Fruit fly (Drosophila melanogaster): ENCODE data around the gene hemo.

Gene hemo

dm6 chr3R:18565073-18565472 lies at the start of gene hemo, which contains the start of gene CG43210:
TSS of gene hemo (minus strand) at chr3R:18565173.
TSS of gene CG43210 (minus strand) at chr3R:18565173.
- TF ChIP-seq pdm3 (GFP tag; optimal IDR thresholded peaks at IDR 0.05) (no peak), lz (GFP tag; optimal IDR thresholded peaks at IDR 0.05) (no peak), CG10631 (GFP tag; optimal IDR thresholded peaks at IDR 0.05) (peak; percentile 13)

dm6 chr3R:18598391-18598790 lies 33.4 kb upstream of the hemo start, which contains the start of gene Tssk:
TSS of gene Tssk (plus strand) at chr3R:18598691.
- no peak for TF ChIP-seq Blimp-1 (GFP tag; optimal IDR thresholded peaks at IDR 0.05)
- no peak for TF ChIP-seq acj6 (GFP tag; optimal IDR thresholded peaks at IDR 0.05)
- no peak for TF ChIP-seq Smox (GFP tag; optimal IDR thresholded peaks at IDR 0.05)
- no peak for TF ChIP-seq CG15336 (GFP tag; IDR thresholded peaks at IDR 0.05)
- no peak for TF ChIP-seq fd85E (GFP tag; optimal IDR thresholded peaks at IDR 0.05)
- TF ChIP-seq achi (GFP tag; optimal IDR thresholded peaks at IDR 0.05) = no peak
- TF ChIP-seq esn (GFP tag; optimal IDR thresholded peaks at IDR 0.05) = no peak
- TF ChIP-seq salr (GFP tag; optimal IDR thresholded peaks at IDR 0.05) = no peak
- TF ChIP-seq topi (GFP tag; optimal IDR thresholded peaks at IDR 0.05) = no peak
- no peak for TF ChIP-seq CG34406 (GFP tag; optimal IDR thresholded peaks at IDR 0.05)
- no peak for TF ChIP-seq CG11902 (GFP tag; optimal IDR thresholded peaks at IDR 0.05)
- TF ChIP-seq net (GFP tag; optimal IDR thresholded peaks at IDR 0.05) = no peak
- no peak for TF ChIP-seq CG6792 (GFP tag; optimal IDR thresholded peaks at IDR 0.05)
- TF ChIP-seq CG6808 (GFP tag; optimal IDR thresholded peaks at IDR 0.05) = no peak
- no peak for TF ChIP-seq CG10669 (GFP tag; optimal IDR thresholded peaks at IDR 0.05)
- no peak for TF ChIP-seq CG3032 (tag; optimal IDR thresholded peaks at IDR 0.05)

- TF ChIP-seq lz (GFP tag; optimal IDR thresholded peaks at IDR 0.05) (no peak), achi (GFP tag; optimal IDR thresholded peaks at IDR 0.05) (no peak), salr (GFP tag; optimal IDR thresholded peaks at IDR 0.05) (no peak), svp (GFP tag) (no peak), topi (GFP tag; optimal IDR thresholded peaks at IDR 0.05) (no peak), acj6 (GFP tag; optimal IDR thresholded peaks at IDR 0.05) (no peak), CG11294 (GFP tag; IDR thresholded peaks at IDR 0.05) (no peak), esn (GFP tag; optimal IDR thresholded peaks at IDR 0.05) (no peak), fkh (GFP tag; optimal IDR thresholded peaks at IDR 0.05) (no peak), Ets21C (GFP tag; optimal IDR thresholded peaks at IDR 0.05) (no peak), CG6808 (GFP tag; optimal IDR thresholded peaks at IDR 0.05) (no peak), Eip93F (GFP tag; optimal IDR thresholded peaks at IDR 0.05) (no peak), Sox14 (GFP tag; optimal IDR thresholded peaks at IDR 0.05) (no peak), CG8119 (GFP tag; IDR thresholded peaks at IDR 0.05) (no peak)
Observed at dm6 chr3R:18590754-18591153, 25.8 kb upstream of the hemo start, which contains the start of gene qin. TSS of gene qin (plus strand) at chr3R:18591027.

dm6 chr3R:18585259-18585858 lies 20.4 kb upstream of the hemo start:
- TF ChIP-seq fd59A (GFP tag; optimal IDR thresholded peaks at IDR 0.05) (no peak), esn (GFP tag; optimal IDR thresholded peaks at IDR 0.05) (no peak), OdsH (GFP tag; optimal IDR thresholded peaks at IDR 0.05) (no peak), Hr39 (GFP tag; optimal IDR thresholded peaks at IDR 0.05) (peak; percentile 45), Eip78C (GFP tag) (no peak), CG3919 (GFP tag; optimal IDR thresholded peaks at IDR 0.05) (peak; percentile 38), Sox102F (GFP tag; optimal IDR thresholded peaks at IDR 0.05) (no peak), CG11294 (GFP tag; IDR thresholded peaks at IDR 0.05) (no peak), CG6276 (GFP tag; optimal IDR thresholded peaks at IDR 0.05) (no peak), dac (GFP tag; optimal IDR thresholded peaks at IDR 0.05) (no peak), Eip75B (GFP tag; optimal IDR thresholded peaks at IDR 0.05) (no peak), net (GFP tag; optimal IDR thresholded peaks at IDR 0.05) (peak; percentile 53), Smox (GFP tag; optimal IDR thresholded peaks at IDR 0.05) (peak; percentile 39), CG15336 (GFP tag; IDR thresholded peaks at IDR 0.05) (peak; percentile 68), cyc (GFP tag; optimal IDR thresholded peaks at IDR 0.05) (no peak), fkh (GFP tag; optimal IDR thresholded peaks at IDR 0.05) (peak; percentile 56), CG9139 (GFP tag; optimal IDR thresholded peaks at IDR 0.05) (no peak), CG6792 (GFP tag; optimal IDR thresholded peaks at IDR 0.05) (peak; percentile 15), CG34406 (GFP tag; optimal IDR thresholded peaks at IDR 0.05) (peak; percentile 23), fd85E (GFP tag; optimal IDR thresholded peaks at IDR 0.05) (no peak), Blimp-1 (GFP tag; optimal IDR thresholded peaks at IDR 0.05) (no peak), lz (GFP tag; optimal IDR thresholded peaks at IDR 0.05) (peak; percentile 22), CG10631 (GFP tag; optimal IDR thresholded peaks at IDR 0.05) (no peak), svp (GFP tag) (no peak), CG11762 (GFP tag; optimal IDR thresholded peaks at IDR 0.05; ENCODE audit: insufficient read depth) (no peak), CG11902 (GFP tag; optimal IDR thresholded peaks at IDR 0.05) (no peak), Gug (GFP tag; IDR thresholded peaks at IDR 0.05) (no peak), CG8632 (GFP tag; optimal IDR thresholded peaks at IDR 0.05) (no peak), Met (GFP tag; optimal IDR thresholded peaks at IDR 0.05) (peak; percentile 53), dsx (GFP tag; optimal IDR thresholded peaks at IDR 0.05; ENCODE audit: poor library complexity, severe bottlenecking) (no peak), salr (GFP tag; optimal IDR thresholded peaks at IDR 0.05) (no peak), CG6854 (GFP tag; optimal IDR thresholded peaks at IDR 0.05) (peak; percentile 10)

All from whole organism, prepupa.